Worm (Caenorhabditis elegans) whole organism, L4/young adult: Measurements from ENCODE around the gene srh-52.

ENCODE experiments used
- dao-5 ChIP-seq: sonication (generic microtip); optimal IDR thresholded peaks from 2 replicates; lab custom pipeline; 2016; ENCODE audit warnings: missing genotype, missing genetic modification characterization, moderate library complexity, missing compliant biosample characterization
- him-1 ChIP-seq: sonication (generic microtip); optimal IDR thresholded peaks from 2 replicates; lab custom pipeline; 2016; ENCODE audit warnings: missing genotype, missing genetic modification reagents, missing genetic modification characterization, missing compliant biosample characterization

ce11 chrV:15367770-15368169 is 8.4 kb downstream of the srh-52 start:
- TF ChIP-seq dao-5 (tag; lab: Kevin White, UChicago) (no peak), him-1 (no peak)
